Worm (Caenorhabditis elegans): ENCODE results near the gene mrpl-22.

ce11 chrIII:10612333-10612732, 2.9 kb upstream of the mrpl-22 start, which contains the start of gene Y39A1A.24:
- TF ChIP-seq him-1 (tag; optimal IDR thresholded peaks at IDR 0.05) (no peak), W03F9.2 (tag; optimal IDR thresholded peaks at IDR 0.05) (no peak)

Data from whole organism, L4/young adult.